Worm (Caenorhabditis elegans) whole organism, L4 larva: ENCODE measurements around the gene kap-1.

ENCODE experiments used
- D1046.2 ChIP-seq: fragments of 200-800 bp; sonication (Bioruptor generic); IDR thresholded peaks from 2 replicates; pipeline ENCODE4 v1.3.6; 2022; ENCODE audit warnings: missing genetic modification characterization, missing compliant biosample characterization
- F37D6.2 ChIP-seq: sonication (generic microtip); optimal IDR thresholded peaks from 2 replicates; lab custom pipeline; 2016; ENCODE audit warnings: mild to moderate bottlenecking, missing genetic modification characterization, missing compliant biosample characterization
- F44E2.7 ChIP-seq: fragments of 200-800 bp; sonication (Bioruptor generic); IDR thresholded peaks from 2 replicates; pipeline ENCODE4 v2.1.2; 2022; ENCODE audit warnings: missing genetic modification characterization, missing compliant biosample characterization
- F49E8.2 ChIP-seq: sonication (generic microtip); optimal IDR thresholded peaks from 2 replicates; lab custom pipeline; 2016; ENCODE audit warnings: missing compliant biosample characterization, mild to moderate bottlenecking, missing genetic modification characterization, borderline replicate concordance
- Y48G9A.11 ChIP-seq: fragments of 200-800 bp; sonication (Bioruptor generic); IDR thresholded peaks from 2 replicates; pipeline ENCODE4 v1.3.6; 2022; ENCODE audit warnings: missing genetic modification reagents, missing genetic modification characterization, missing compliant biosample characterization
- ZK546.5 ChIP-seq, 2 experiments: sonication (generic microtip); optimal IDR thresholded peaks; 2 replicates each; lab custom pipeline; 2017; ENCODE audit warnings: missing biosample characterization in 2 of 2, missing genetic modification characterization in 2 of 2
- ceh-20 ChIP-seq: fragments of 200-800 bp; sonication (Bioruptor generic); IDR thresholded peaks from 2 replicates; pipeline ENCODE4 v1.3.6; 2022; ENCODE audit warnings: missing genetic modification reagents, missing genetic modification characterization, missing compliant biosample characterization
- ceh-28 ChIP-seq: fragments of 150-350 bp; optimal IDR thresholded peaks from 2 replicates; lab custom pipeline; 2014; ENCODE audit warnings: missing biosample characterization, missing genetic modification reagents, missing genetic modification characterization
- ctbp-1 ChIP-seq: fragments of 200-800 bp; sonication (Bioruptor generic); IDR thresholded peaks from 2 replicates; pipeline ENCODE4 v1.3.6; 2022; ENCODE audit warnings: missing genetic modification reagents, missing genetic modification characterization, missing compliant biosample characterization
- dmd-6 ChIP-seq: fragments of 200-800 bp; sonication (Bioruptor generic); IDR thresholded peaks from 2 replicates; pipeline ENCODE4 v1.3.6; 2022; ENCODE audit warnings: missing genetic modification reagents, missing genetic modification characterization, missing compliant biosample characterization
- dpl-1 ChIP-seq: fragments of 150-350 bp; optimal IDR thresholded peaks from 2 replicates; lab custom pipeline; 2014; ENCODE audit warnings: missing biosample characterization, missing genetic modification reagents, missing genetic modification characterization
- duxl-1 ChIP-seq: sonication (generic microtip); optimal IDR thresholded peaks from 2 replicates; lab custom pipeline; 2016; ENCODE audit warnings: mild to moderate bottlenecking, missing genetic modification characterization, moderate library complexity, missing compliant biosample characterization; ENCODE audit not compliant: poor library complexity
- dve-1 ChIP-seq: sonication (generic microtip); optimal IDR thresholded peaks from 2 replicates; lab custom pipeline; 2017; ENCODE audit warnings: antibody characterized with exemption, mild to moderate bottlenecking, missing genetic modification characterization, missing compliant biosample characterization; ENCODE audit not compliant: insufficient read depth
- egl-43 ChIP-seq: fragments of 200-800 bp; sonication (Bioruptor generic); IDR thresholded peaks from 2 replicates; pipeline ENCODE4 v1.3.6; 2022; ENCODE audit warnings: missing genetic modification reagents, missing genetic modification characterization, missing compliant biosample characterization
- fos-1 ChIP-seq: fragments of 150-350 bp; optimal IDR thresholded peaks from 2 replicates; lab custom pipeline; 2014; ENCODE audit warnings: missing biosample characterization, missing genetic modification characterization
- gei-8 ChIP-seq: fragments of 200-800 bp; sonication (Bioruptor generic); optimal IDR thresholded peaks from 2 replicates; lab custom pipeline; 2018; ENCODE audit warnings: mild to moderate bottlenecking, missing genetic modification characterization, missing compliant biosample characterization
- hmg-1.1 ChIP-seq: fragments of 200-800 bp; sonication (Bioruptor generic); IDR thresholded peaks from 2 replicates; pipeline ENCODE4 v1.3.6; 2022; ENCODE audit warnings: missing genetic modification reagents, missing genetic modification characterization, missing compliant biosample characterization
- lim-7 ChIP-seq: fragments of 200-800 bp; sonication (Bioruptor generic); IDR thresholded peaks from 2 replicates; pipeline ENCODE4 v1.3.6; 2022; ENCODE audit warnings: missing genetic modification characterization, missing compliant biosample characterization
- lin-29 ChIP-seq: fragments of 200-800 bp; sonication (Bioruptor generic); IDR thresholded peaks from 2 replicates; pipeline ENCODE4 v1.3.6; 2022; ENCODE audit warnings: missing genetic modification reagents, missing genetic modification characterization, missing compliant biosample characterization
- lin-38 ChIP-seq: fragments of 200-800 bp; sonication (Bioruptor generic); IDR thresholded peaks from 2 replicates; pipeline ENCODE4 v1.3.6; 2022; ENCODE audit warnings: missing genetic modification reagents, missing genetic modification characterization, missing compliant biosample characterization
- lsy-2 ChIP-seq, 2 experiments: fragments of 150-350 bp in 1 of 2; sonication (generic microtip) in 1 of 2; optimal IDR thresholded peaks; 2 replicates each; lab custom pipeline; 2014 to 2017; ENCODE audit warnings: missing biosample characterization in 2 of 2, missing genetic modification characterization in 2 of 2
- madf-5 ChIP-seq, 2 experiments: fragments of 200-800 bp; sonication (Bioruptor generic); IDR thresholded peaks; 2 replicates each; pipeline ENCODE4 v1.3.6; 2022; ENCODE audit warnings: missing compliant biosample characterization in 2 of 2, missing genetic modification characterization in 2 of 2
- mdl-1 ChIP-seq, 2 experiments: fragments of 150-350 bp in 1 of 2; sonication (generic microtip) in 1 of 2; optimal IDR thresholded peaks; 2 replicates each; lab custom pipeline; 2014 to 2017; ENCODE audit warnings: missing biosample characterization in 2 of 2, missing genetic modification characterization in 2 of 2
- mdt-29 ChIP-seq: fragments of 200-800 bp; sonication (Bioruptor generic); IDR thresholded peaks from 2 replicates; pipeline ENCODE4 v1.3.6; 2022; ENCODE audit warnings: missing genetic modification reagents, missing genetic modification characterization, missing compliant biosample characterization
- mep-1 ChIP-seq: fragments of 150-350 bp; sonication (generic microtip); optimal IDR thresholded peaks from 3 replicates; lab custom pipeline; 2014; ENCODE audit warnings: missing biosample characterization, missing genetic modification characterization
- mes-2 ChIP-seq: sonication (generic microtip); optimal IDR thresholded peaks from 2 replicates; lab custom pipeline; 2016; ENCODE audit warnings: missing genotype, mild to moderate bottlenecking, missing genetic modification characterization, missing compliant biosample characterization; ENCODE audit not compliant: poor library complexity, severe bottlenecking
- mxl-2 ChIP-seq: fragments of 200-800 bp; sonication (Bioruptor generic); conservative IDR thresholded peaks from 2 replicates; pipeline ENCODE4 v1.3.6; 2022; ENCODE audit warnings: missing genetic modification reagents, missing genetic modification characterization, missing compliant biosample characterization
- mxl-3 ChIP-seq: fragments of 200-800 bp; sonication (Bioruptor generic); optimal IDR thresholded peaks from 2 replicates; lab custom pipeline; 2018; ENCODE audit warnings: mild to moderate bottlenecking, missing genetic modification characterization, missing compliant biosample characterization
- nhr-10 ChIP-seq: fragments of 150-350 bp; optimal IDR thresholded peaks from 2 replicates; lab custom pipeline; 2014; ENCODE audit warnings: missing biosample characterization, missing genetic modification characterization
- nhr-11 ChIP-seq: fragments of 150-350 bp; optimal IDR thresholded peaks from 2 replicates; lab custom pipeline; 2014; ENCODE audit warnings: missing biosample characterization, missing genetic modification characterization
- nhr-237 ChIP-seq: sonication (generic microtip); optimal IDR thresholded peaks from 2 replicates; lab custom pipeline; 2017; ENCODE audit warnings: missing biosample characterization, missing genetic modification characterization
- nhr-28 ChIP-seq: fragments of 150-350 bp; optimal IDR thresholded peaks from 2 replicates; lab custom pipeline; 2014; ENCODE audit warnings: missing biosample characterization, missing genetic modification characterization
- nhr-48 ChIP-seq: sonication (generic microtip); optimal IDR thresholded peaks from 2 replicates; lab custom pipeline; 2016; ENCODE audit warnings: mild to moderate bottlenecking, missing genetic modification characterization, missing compliant biosample characterization
- nhr-6 ChIP-seq: fragments of 150-350 bp; optimal IDR thresholded peaks from 2 replicates; lab custom pipeline; 2014; ENCODE audit warnings: missing biosample characterization, missing genetic modification characterization
- nhr-76 ChIP-seq: fragments of 150-350 bp; optimal IDR thresholded peaks from 2 replicates; lab custom pipeline; 2014; ENCODE audit warnings: missing biosample characterization, missing genetic modification characterization
- pha-4 ChIP-seq, 2 experiments: fragments of 150-350 bp in 1 of 2; fragments of 200-800 bp in 1 of 2; sonication (Bioruptor generic) in 1 of 2; IDR thresholded peaks in 1 of 2; optimal IDR thresholded peaks in 1 of 2; 2 replicates each; pipeline versions ENCODE4 v1.3.6 to Lab custom; 2014 to 2022; ENCODE audit warnings: missing genetic modification characterization in 2 of 2, missing genetic modification reagents in 2 of 2, missing biosample characterization in 1 of 2, missing compliant biosample characterization in 1 of 2
- php-3 ChIP-seq: fragments of 200-800 bp; sonication (Bioruptor generic); IDR thresholded peaks from 2 replicates; pipeline ENCODE4 v1.3.6; 2022; ENCODE audit warnings: missing genetic modification reagents, missing genetic modification characterization, missing compliant biosample characterization
- set-16 ChIP-seq: fragments of 200-800 bp; sonication (Bioruptor generic); IDR thresholded peaks from 2 replicates; pipeline ENCODE4 v1.3.6; 2022; ENCODE audit warnings: missing genetic modification reagents, missing genetic modification characterization, missing compliant biosample characterization
- spr-1 ChIP-seq: sonication (generic microtip); optimal IDR thresholded peaks from 2 replicates; lab custom pipeline; 2016; ENCODE audit warnings: mild to moderate bottlenecking, missing genetic modification characterization, missing compliant biosample characterization
- tra-1 ChIP-seq: fragments of 200-800 bp; sonication (Bioruptor generic); IDR thresholded peaks from 2 replicates; pipeline ENCODE4 v1.3.6; 2022; ENCODE audit warnings: missing genetic modification reagents, missing genetic modification characterization, missing compliant biosample characterization
- unc-130 ChIP-seq: sonication (generic microtip); optimal IDR thresholded peaks from 2 replicates; lab custom pipeline; 2016; ENCODE audit warnings: missing genetic modification reagents, missing genetic modification characterization, missing compliant biosample characterization
- vab-7 ChIP-seq: fragments of 200-800 bp; sonication (Bioruptor generic); IDR thresholded peaks from 2 replicates; pipeline ENCODE4 v1.3.6; 2022; ENCODE audit warnings: missing genetic modification reagents, missing genetic modification characterization, missing compliant biosample characterization
- zip-11 ChIP-seq: fragments of 200-800 bp; sonication (Bioruptor generic); IDR thresholded peaks from 2 replicates; pipeline ENCODE4 v1.3.6; 2022; ENCODE audit warnings: missing genetic modification characterization, missing compliant biosample characterization

Gene kap-1

ce11 chrIII:7383733-7384132, 45.1 kb downstream of the kap-1 start, which contains the start of gene tbp-1:
Gene tbp-1, plus strand, starts transcription at chrIII:7384033.
- TF ChIP-seq egl-43 (no peak), duxl-1 (tag; lab: Kevin White, UChicago) (no peak), F37D6.2 (tag; lab: Kevin White, UChicago) (no peak), lin-38 (GFP tag; lab: Robert Waterston, UW) (peak; percentile 24; the same call in 1 of the 2 replicates), zip-11 (GFP tag; lab: Robert Waterston, UW) (no peak), lim-7 (GFP tag; lab: Robert Waterston, UW) (no peak), F44E2.7 (GFP tag; lab: Robert Waterston, UW) (no peak), ctbp-1 (no peak), php-3 (GFP tag; lab: Robert Waterston, UW) (no peak)

DNA sequence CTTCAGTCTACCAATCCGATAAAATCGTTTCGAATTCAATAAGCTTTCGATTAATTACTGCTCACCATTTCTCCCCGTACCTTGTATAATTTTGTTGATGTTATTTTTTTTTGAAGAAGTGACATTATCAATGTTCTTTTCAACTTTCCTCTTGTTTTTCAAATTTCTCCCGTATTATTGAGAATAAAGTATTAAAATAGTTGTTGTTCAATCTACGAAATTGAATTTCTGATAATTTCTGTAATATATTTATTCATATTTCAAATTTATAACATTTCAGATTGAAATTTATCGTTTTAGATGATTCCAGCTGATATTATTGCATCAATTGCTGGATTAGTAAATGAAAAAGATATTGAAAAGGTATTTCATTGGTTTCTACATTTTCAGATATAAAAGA, 47.3 kb downstream of the kap-1 start, which contains the start of gene trd-1:
trd-1 (plus strand) TSS at position 301 of the 400 bp plus-strand sequence.
- no peak for TF ChIP-seq nhr-237
- TF ChIP-seq F49E8.2 = no peak
- TF ChIP-seq ZK546.5 (tag; optimal IDR thresholded peaks at IDR 0.05; lab: Kevin White, UChicago) = no peak
- no peak for TF ChIP-seq D1046.2 (GFP tag; lab: Robert Waterston, UW)
- no peak for TF ChIP-seq unc-130 (GFP tag; lab: Kevin White, UChicago)
- no peak for TF ChIP-seq madf-5 (GFP tag; IDR thresholded peaks at IDR 0.05; lab: Robert Waterston, UW)
- no peak for TF ChIP-seq duxl-1 (tag; lab: Kevin White, UChicago)
- no peak for TF ChIP-seq nhr-10 (tag; lab: Kevin White, UChicago)

DNA sequence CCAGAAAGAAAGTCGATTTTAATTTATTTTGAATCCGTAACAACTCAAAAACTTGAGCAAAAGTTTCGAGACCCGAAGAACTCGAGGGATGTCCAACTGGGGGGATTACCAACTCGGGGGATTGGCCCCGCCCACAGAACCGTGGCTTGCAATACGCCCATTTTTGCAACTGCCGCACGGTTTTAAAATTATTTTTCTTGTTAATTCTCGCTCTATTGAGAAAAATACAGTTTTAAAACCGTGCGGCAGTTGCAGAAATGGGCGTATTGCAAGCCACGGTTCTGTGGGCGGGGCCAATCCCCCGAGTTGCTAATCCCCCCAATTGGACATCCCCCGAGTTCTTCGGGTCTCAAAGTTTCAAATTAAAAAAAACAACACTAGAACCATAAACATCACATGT, 47.9 kb downstream of the kap-1 start:
- TF ChIP-seq lim-7 (GFP tag; lab: Robert Waterston, UW) (0 out of 2 replicates have a peak, but pooled peaks have one; percentile 21), lin-38 (GFP tag; lab: Robert Waterston, UW) (peak; percentile 56), Y48G9A.11 (GFP tag; lab: Robert Waterston, UW) (0 out of 2 replicates have a peak, but pooled peaks have one; percentile 15), mes-2 (tag; lab: Kevin White, UChicago) (peak; percentile 4)
- TF ChIP-seq, all 104 proteins: peak for 4; not testable (repeated sequence) for 100

DNA sequence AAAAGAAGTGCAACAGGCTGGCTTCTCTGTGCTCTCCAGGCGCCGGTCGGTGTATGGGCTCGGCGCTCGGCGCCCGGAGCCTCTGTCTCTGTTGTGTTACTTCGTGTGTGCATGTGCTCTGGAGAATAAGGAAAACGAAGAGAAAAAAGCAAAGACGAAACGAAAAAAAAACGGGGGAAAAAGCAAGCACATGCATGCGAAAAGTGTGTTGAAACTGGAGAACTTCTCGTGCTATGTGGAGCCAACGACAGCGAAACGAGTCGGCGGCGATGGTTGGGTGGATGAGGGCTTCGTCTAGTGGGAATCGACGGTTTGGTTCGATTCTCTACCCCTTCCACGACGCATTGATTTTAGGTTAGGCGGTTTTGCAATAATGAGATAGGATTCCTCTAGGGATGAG, 48.7 kb downstream of the kap-1 start:
- TF ChIP-seq tra-1 (GFP tag; lab: Robert Waterston, UW) = peak; percentile 39; the same call in 1 of the 2 replicates
- TF ChIP-seq gei-8 (GFP tag; lab: Kevin White, UChicago) = no peak
- TF ChIP-seq dmd-6 (GFP tag; lab: Robert Waterston, UW) = peak; percentile 62
- peak; percentile 53; the same call in 1 of the 2 replicates for TF ChIP-seq vab-7 (GFP tag; lab: Robert Waterston, UW)
- TF ChIP-seq egl-43 = peak; percentile 79
- TF ChIP-seq dve-1 (tag; lab: Kevin White, UChicago) = peak; percentile 65
- TF ChIP-seq ceh-28 (tag; lab: Kevin White, UChicago) = no peak
- TF ChIP-seq mxl-3 (GFP tag; lab: Kevin White, UChicago) = peak; percentile 59
- TF ChIP-seq mdl-1 (tag; optimal IDR thresholded peaks at IDR 0.05; lab: Kevin White, UChicago) = peak in 1 of 2 experiments; percentile 71
- peak; percentile 60 for TF ChIP-seq set-16 (GFP tag; lab: Robert Waterston, UW)
- TF ChIP-seq duxl-1 (tag; lab: Kevin White, UChicago) = peak; percentile 13
- TF ChIP-seq mdt-29 (GFP tag; lab: Robert Waterston, UW) = 0 out of 2 replicates have a peak, but pooled peaks have one; percentile 35
- TF ChIP-seq hmg-1.1 (GFP tag; lab: Robert Waterston, UW) = peak; percentile 77
- TF ChIP-seq lin-29 (GFP tag; lab: Robert Waterston, UW) = no peak
- no peak for TF ChIP-seq mes-2 (tag; lab: Kevin White, UChicago)
- TF ChIP-seq nhr-6 = peak; percentile 22
- TF ChIP-seq pha-4 (GFP tag; IDR thresholded peaks at IDR 0.05; lab: Robert Waterston, UW) = peak; percentile 61; the same call in 1 of the 2 replicates
- no peak for TF ChIP-seq pha-4 (tag; optimal IDR thresholded peaks at IDR 0.05; lab: Kevin White, UChicago)
- TF ChIP-seq ceh-20 = 0 out of 2 replicates have a peak, but pooled peaks have one; percentile 31
- TF ChIP-seq nhr-76 = no peak
- peak; percentile 44 for TF ChIP-seq nhr-28
- peak; percentile 5 for TF ChIP-seq spr-1 (tag; lab: Kevin White, UChicago)
- TF ChIP-seq lsy-2 (tag; optimal IDR thresholded peaks at IDR 0.05; lab: Kevin White, UChicago) = peak in 1 of 2 experiments; percentile 63
- peak; percentile 14 for TF ChIP-seq dpl-1 (GFP tag; lab: Kevin White, UChicago)
- no peak for TF ChIP-seq fos-1
- TF ChIP-seq F37D6.2 (tag; lab: Kevin White, UChicago) = no peak
- TF ChIP-seq nhr-48 (tag; lab: Kevin White, UChicago) = peak; percentile 18
- 0 out of 2 replicates have a peak, but pooled peaks have one; percentile 66 for TF ChIP-seq mxl-2 (GFP tag; lab: Robert Waterston, UW)
- peak; percentile 23 for TF ChIP-seq nhr-11 (tag; lab: Kevin White, UChicago)
- TF ChIP-seq mep-1 (tag; lab: Kevin White, UChicago) = peak; percentile 74
